Worm (Caenorhabditis elegans): ENCODE data around the gene amph-1.

ce11 chrIV:9618015-9618414 lies 29.7 kb downstream of the amph-1 start:
- no peak for TF ChIP-seq ets-4 (GFP tag; optimal IDR thresholded peaks at IDR 0.05)
- TF ChIP-seq lin-54 (GFP tag; optimal IDR thresholded peaks at IDR 0.05) = no peak
- no peak for TF ChIP-seq zim-3 (tag; optimal IDR thresholded peaks at IDR 0.05)
- no peak for TF ChIP-seq madf-10 (tag; optimal IDR thresholded peaks at IDR 0.05)
- TF ChIP-seq Y95B8A.8 (GFP tag; IDR thresholded peaks at IDR 0.05) = no peak
- no peak for TF ChIP-seq ama-1 (optimal IDR thresholded peaks at IDR 0.05)
- no peak for TF ChIP-seq ama-1 (GFP tag; optimal IDR thresholded peaks at IDR 0.05)
- no peak for TF ChIP-seq nfyb-1 (GFP tag; IDR thresholded peaks at IDR 0.05)
- TF ChIP-seq B0261.1 (tag; optimal IDR thresholded peaks at IDR 0.05) = no peak
- TF ChIP-seq dpl-1 (GFP tag; optimal IDR thresholded peaks at IDR 0.05) = no peak
- TF ChIP-seq sdz-38 (tag; optimal IDR thresholded peaks at IDR 0.05) = no peak
- TF ChIP-seq nhr-27 (tag; optimal IDR thresholded peaks at IDR 0.05) = no peak
- TF ChIP-seq snpc-4 (GFP tag; optimal IDR thresholded peaks at IDR 0.05) = no peak
- TF ChIP-seq snpc-4 (tag; optimal IDR thresholded peaks at IDR 0.05) = no peak

Measured in whole organism, young adult.